Worm (Caenorhabditis elegans): Measurements from ENCODE around the gene tig-2.

Gene tig-2

DNA sequence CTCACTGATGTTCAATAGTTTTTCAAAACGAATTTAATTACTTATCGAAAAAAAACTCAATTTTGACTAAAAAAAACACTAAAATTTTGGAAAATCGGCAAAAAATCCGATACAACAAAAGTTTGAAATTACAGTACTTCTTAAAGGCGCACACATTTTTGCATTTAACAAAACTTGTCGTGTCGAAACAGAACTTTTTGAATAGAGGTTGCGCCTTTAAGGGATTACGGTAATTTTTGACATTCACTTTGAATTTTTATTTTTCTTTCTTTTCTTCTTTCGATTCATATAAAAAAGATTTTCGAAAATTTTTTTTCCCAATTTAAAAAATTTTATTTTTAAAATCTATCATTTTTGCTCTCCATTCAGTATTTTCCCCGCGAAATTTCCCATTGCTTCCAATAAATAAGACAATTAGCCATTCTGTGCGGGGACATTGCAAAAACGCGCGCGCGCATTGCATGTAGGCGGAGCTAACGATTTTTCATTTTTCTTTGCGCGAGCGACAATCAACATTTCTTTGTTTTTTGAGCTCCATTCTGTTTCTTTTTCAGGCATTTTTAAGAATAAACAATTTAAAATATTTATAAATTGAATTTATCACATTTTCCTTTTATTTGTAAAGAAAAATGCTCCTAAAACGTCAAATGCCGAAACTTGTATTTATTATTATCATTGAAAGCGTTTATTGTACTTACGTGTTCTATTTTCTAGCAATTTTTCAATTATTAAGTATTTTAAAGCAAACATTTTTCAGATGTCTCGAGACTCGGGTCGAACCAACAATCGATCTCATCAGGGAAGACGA, 1.4 kb upstream of the tig-2 start, which contains the start of gene F39G3.3 (continued):
- peak; percentile 12 for TF ChIP-seq skn-1 (tag; optimal IDR thresholded peaks at IDR 0.05)
- TF ChIP-seq mdl-1 (tag; optimal IDR thresholded peaks at IDR 0.05): no peak
- peak; percentile 58 for TF ChIP-seq F13H6.1 (tag; optimal IDR thresholded peaks at IDR 0.05)
- no peak for TF ChIP-seq ztf-11 (tag; optimal IDR thresholded peaks at IDR 0.05)
- no peak for TF ChIP-seq nhr-11 (tag; optimal IDR thresholded peaks at IDR 0.05)
- TF ChIP-seq lin-11 (tag; optimal IDR thresholded peaks at IDR 0.05): peak; percentile 47
- TF ChIP-seq elt-3 (tag; optimal IDR thresholded peaks at IDR 0.05): no peak

DNA sequence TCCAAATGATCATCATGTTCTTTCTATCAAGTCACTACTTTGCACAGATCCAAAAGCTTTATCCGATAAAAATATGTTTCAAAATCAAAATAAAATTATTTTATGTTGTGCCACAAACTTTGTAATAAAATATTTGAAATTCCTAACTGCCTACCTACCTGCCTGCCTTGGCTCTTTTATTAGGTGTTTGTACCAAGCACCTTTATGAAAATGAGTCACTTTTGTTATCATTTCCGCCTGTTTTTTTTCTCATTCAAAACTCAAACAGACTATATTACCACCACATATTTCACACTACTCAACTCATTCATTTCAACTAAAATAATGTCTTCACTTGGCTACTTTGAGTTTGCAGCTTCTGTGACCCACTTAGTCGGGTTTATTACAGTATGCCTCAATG, 5.5 kb downstream of the tig-2 start, which contains the start of gene F39G3.4:
F39G3.4 (plus strand) TSS at position 301 of the 400 bp plus-strand sequence.
- no peak for TF ChIP-seq Y55F3AM.14 (GFP tag; optimal IDR thresholded peaks at IDR 0.05)
- TF ChIP-seq lin-11 (tag; optimal IDR thresholded peaks at IDR 0.05): no peak
- TF ChIP-seq nhr-23 (tag; optimal IDR thresholded peaks at IDR 0.05): no peak
- TF ChIP-seq ztf-4 (tag; optimal IDR thresholded peaks at IDR 0.05): no peak

DNA sequence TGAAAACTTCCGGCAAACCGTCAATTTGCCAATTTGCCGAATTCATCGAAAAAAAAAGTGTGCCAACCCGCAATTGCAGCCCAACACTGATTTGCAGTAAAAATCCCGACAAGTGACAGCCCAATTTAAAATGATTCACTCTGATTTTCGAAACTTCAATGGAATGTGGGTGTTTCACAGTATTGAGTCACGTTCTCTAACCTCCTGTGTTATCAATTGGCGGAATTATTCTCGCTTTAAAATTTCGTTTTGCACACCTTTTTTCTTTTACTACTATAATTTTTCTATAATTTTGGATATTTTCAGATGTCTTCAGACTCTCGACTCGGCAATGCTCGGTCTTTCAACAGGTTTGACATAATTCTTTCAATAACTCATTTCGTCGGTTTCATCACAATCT, 7.6 kb downstream of the tig-2 start, which contains the start of gene F39G3.5:
F39G3.5 (plus strand) TSS at position 301 of the 400 bp plus-strand sequence.
- TF ChIP-seq unc-39 (tag; optimal IDR thresholded peaks at IDR 0.05): no peak
- TF ChIP-seq ceh-82 (tag; optimal IDR thresholded peaks at IDR 0.05): no peak
- TF ChIP-seq nhr-10 (tag; optimal IDR thresholded peaks at IDR 0.05): no peak
- TF ChIP-seq nhr-12 (tag; optimal IDR thresholded peaks at IDR 0.05): no peak
- TF ChIP-seq nhr-77 (tag; optimal IDR thresholded peaks at IDR 0.05): no peak
- TF ChIP-seq F13H6.1 (tag; optimal IDR thresholded peaks at IDR 0.05): no peak
- TF ChIP-seq mab-5 (tag; optimal IDR thresholded peaks at IDR 0.05): no peak
- no peak for TF ChIP-seq lin-11 (tag; optimal IDR thresholded peaks at IDR 0.05)
- no peak for TF ChIP-seq fos-1 (tag; optimal IDR thresholded peaks at IDR 0.05)
- no peak for TF ChIP-seq nhr-11 (tag; optimal IDR thresholded peaks at IDR 0.05)
- TF ChIP-seq ztf-1 (GFP tag; conservative IDR thresholded peaks at IDR 0.05): no peak

DNA sequence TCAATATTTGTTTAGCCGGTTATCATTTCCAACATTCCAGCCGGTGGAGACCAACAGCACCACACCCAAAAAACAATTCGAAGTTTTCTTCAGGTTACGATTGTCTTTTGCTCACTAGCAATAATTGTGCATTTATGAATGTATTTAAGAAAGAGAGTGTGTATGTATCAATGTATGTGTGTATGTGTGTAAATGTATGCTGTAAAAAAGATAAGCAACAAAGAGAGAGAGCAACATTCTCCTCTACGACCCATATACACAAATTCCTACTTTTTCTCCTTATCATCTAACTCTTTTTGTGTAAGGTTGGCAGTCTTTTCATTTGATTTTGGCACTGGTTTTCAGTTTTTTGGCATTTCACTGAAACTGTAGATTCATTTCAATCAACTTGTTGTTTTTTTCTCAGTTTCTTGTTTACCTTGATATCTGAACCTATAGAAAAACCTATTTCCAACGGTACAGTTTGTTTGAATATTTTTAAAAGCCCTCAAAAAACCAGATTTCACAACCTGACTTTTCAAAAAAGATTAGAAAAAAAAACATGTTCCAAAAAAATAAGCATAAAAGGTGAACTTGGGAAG, 9.0 kb downstream of the tig-2 start:
- TF ChIP-seq zag-1 (tag; optimal IDR thresholded peaks at IDR 0.05): no peak
- TF ChIP-seq ceh-16 (tag; optimal IDR thresholded peaks at IDR 0.05): no peak
- TF ChIP-seq mdl-1 (tag; optimal IDR thresholded peaks at IDR 0.05): no peak
- no peak for TF ChIP-seq elt-3 (tag; optimal IDR thresholded peaks at IDR 0.05)
- no peak for TF ChIP-seq dmd-4 (tag; optimal IDR thresholded peaks at IDR 0.05)
- no peak for TF ChIP-seq mab-5 (tag; optimal IDR thresholded peaks at IDR 0.05)
- TF ChIP-seq sma-3 (GFP tag; optimal IDR thresholded peaks at IDR 0.05): no peak
- TF ChIP-seq nhr-25 (tag; optimal IDR thresholded peaks at IDR 0.05): no peak
- no peak for TF ChIP-seq lsy-2 (tag; optimal IDR thresholded peaks at IDR 0.05)
- no peak for TF ChIP-seq nhr-129 (tag; optimal IDR thresholded peaks at IDR 0.05)
- TF ChIP-seq ztf-4 (tag; optimal IDR thresholded peaks at IDR 0.05): no peak
- no peak for TF ChIP-seq nhr-77 (tag; optimal IDR thresholded peaks at IDR 0.05)
- TF ChIP-seq fos-1 (tag; optimal IDR thresholded peaks at IDR 0.05): peak; percentile 91
- TF ChIP-seq lin-13 (GFP tag; optimal IDR thresholded peaks at IDR 0.05): no peak
- TF ChIP-seq F13H6.1 (tag; optimal IDR thresholded peaks at IDR 0.05): no peak
- TF ChIP-seq ztf-11 (tag; optimal IDR thresholded peaks at IDR 0.05): no peak
- no peak for TF ChIP-seq ama-1 (optimal IDR thresholded peaks at IDR 0.05)
- no peak for TF ChIP-seq nhr-6 (tag; optimal IDR thresholded peaks at IDR 0.05)
- TF ChIP-seq unc-55 (GFP tag; optimal IDR thresholded peaks at IDR 0.05): no peak
- TF ChIP-seq nhr-12 (tag; optimal IDR thresholded peaks at IDR 0.05): no peak
- no peak for TF ChIP-seq egl-27 (tag; optimal IDR thresholded peaks at IDR 0.05)
- TF ChIP-seq skn-1 (tag; optimal IDR thresholded peaks at IDR 0.05): no peak
- TF ChIP-seq alr-1 (tag; optimal IDR thresholded peaks at IDR 0.05): no peak
- TF ChIP-seq gmeb-1 (tag; optimal IDR thresholded peaks at IDR 0.05): peak; percentile 12
- TF ChIP-seq crh-2 (tag; optimal IDR thresholded peaks at IDR 0.05): peak; percentile 50
- no peak for TF ChIP-seq nhr-237 (tag; optimal IDR thresholded peaks at IDR 0.05)
- no peak for TF ChIP-seq snpc-4 (tag; optimal IDR thresholded peaks at IDR 0.05)
- peak; percentile 5 for TF ChIP-seq sma-9 (GFP tag; optimal IDR thresholded peaks at IDR 0.05)
- no peak for TF ChIP-seq sma-9 (tag; optimal IDR thresholded peaks at IDR 0.05)
- TF ChIP-seq R02D3.7 (tag; optimal IDR thresholded peaks at IDR 0.05): no peak
- no peak for TF ChIP-seq lin-11 (tag; optimal IDR thresholded peaks at IDR 0.05)
- TF ChIP-seq nhr-21 (tag; optimal IDR thresholded peaks at IDR 0.05): no peak
- TF ChIP-seq ceh-82 (tag; optimal IDR thresholded peaks at IDR 0.05): no peak
- no peak for TF ChIP-seq nhr-23 (tag; optimal IDR thresholded peaks at IDR 0.05)
- TF ChIP-seq blmp-1 (tag; optimal IDR thresholded peaks at IDR 0.05; ENCODE audit: insufficient read depth): no peak
- TF ChIP-seq ztf-1 (GFP tag; conservative IDR thresholded peaks at IDR 0.05): no peak
